Fruit fly (Drosophila melanogaster): ENCODE data around the gene CG5116.

CG5116 gene

dm6 chr3R:25515450-25516288, 32.8 kb downstream of the CG5116 start, which contains the start of gene msi (continued):
- TF ChIP-seq Lpt (GFP tag; optimal IDR thresholded peaks at IDR 0.05), result no peak
- TF ChIP-seq CG6683 (GFP tag; optimal IDR thresholded peaks at IDR 0.05), result peak; percentile 98
- TF ChIP-seq CG12071 (GFP tag; optimal IDR thresholded peaks at IDR 0.05), result peak; percentile 92
- TF ChIP-seq Drgx (GFP tag; IDR thresholded peaks at IDR 0.05), result peak; percentile 99
- peak; percentile 87 for TF ChIP-seq CG7745 (tag; optimal IDR thresholded peaks at IDR 0.05)
- TF ChIP-seq CG15269 (tag; optimal IDR thresholded peaks at IDR 0.05), result peak; percentile 99
- TF ChIP-seq CG4424 (GFP tag; optimal IDR thresholded peaks at IDR 0.05), result peak; percentile 97
- TF ChIP-seq Nf-YB (GFP tag; optimal IDR thresholded peaks at IDR 0.05), result peak; percentile 92
- peak; percentile 96 for TF ChIP-seq Ets65A (GFP tag)
- peak; percentile 100 for TF ChIP-seq CG12391 (tag; optimal IDR thresholded peaks at IDR 0.05)
- peak; percentile 63 for TF ChIP-seq Atf3 (GFP tag; optimal IDR thresholded peaks at IDR 0.05)
- TF ChIP-seq pan (optimal IDR thresholded peaks at IDR 0.05), result no peak
- TF ChIP-seq pan (GFP tag; optimal IDR thresholded peaks at IDR 0.05 in 1 of 2, IDR thresholded peaks at IDR 0.05 in 1 of 2), result peak in 1 of 2 experiments; percentile 99
- TF ChIP-seq CG6654 (GFP tag; optimal IDR thresholded peaks at IDR 0.05), result peak; percentile 90
- TF ChIP-seq CG10366 (GFP tag; IDR thresholded peaks at IDR 0.05), result peak; percentile 98
- peak; percentile 96 for TF ChIP-seq tin (GFP tag; optimal IDR thresholded peaks at IDR 0.05)
- TF ChIP-seq crp (GFP tag; optimal IDR thresholded peaks at IDR 0.05), result peak in 1 of 2 experiments; percentile 69
- peak; percentile 97 for TF ChIP-seq CG16815 (GFP tag; optimal IDR thresholded peaks at IDR 0.05)
- TF ChIP-seq Bteb2 (GFP tag; optimal IDR thresholded peaks at IDR 0.05), result peak; percentile 78
- peak; percentile 99 for TF ChIP-seq dmrt11E (tag; optimal IDR thresholded peaks at IDR 0.05)
- TF ChIP-seq E2f1 (GFP tag; IDR thresholded peaks at IDR 0.05), result peak; percentile 99
- TF ChIP-seq CG14014 (GFP tag; IDR thresholded peaks at IDR 0.05), result peak; percentile 98
- peak; percentile 98 for TF ChIP-seq sug (tag; optimal IDR thresholded peaks at IDR 0.05)
- TF ChIP-seq CG10462 (GFP tag; optimal IDR thresholded peaks at IDR 0.05), result peak; percentile 94
- TF ChIP-seq zen2 (GFP tag; IDR thresholded peaks at IDR 0.05; ENCODE audit: partially characterized antibody), result peak; percentile 52; the same call in 2 of the 3 replicates
- TF ChIP-seq Tbp (GFP tag; optimal IDR thresholded peaks at IDR 0.05), result no peak
- TF ChIP-seq rib (GFP tag; IDR thresholded peaks at IDR 0.05), result peak; percentile 97
- no peak for TF ChIP-seq br (optimal IDR thresholded peaks at IDR 0.05)
- peak; percentile 81 for TF ChIP-seq pnt (GFP tag; optimal IDR thresholded peaks at IDR 0.05)
- peak; percentile 93 for TF ChIP-seq CG15514 (GFP tag; optimal IDR thresholded peaks at IDR 0.05)
- TF ChIP-seq CG2129 (GFP tag; IDR thresholded peaks at IDR 0.05; ENCODE audit: partially characterized antibody), result no peak
- peak; percentile 98 for TF ChIP-seq MBD-R2 (GFP tag; IDR thresholded peaks at IDR 0.05)
- TF ChIP-seq pzg (GFP tag; optimal IDR thresholded peaks at IDR 0.05), result peak; percentile 40
- peak; percentile 80 for TF ChIP-seq CG1603 (tag; optimal IDR thresholded peaks at IDR 0.05)
- peak; percentile 57 for TF ChIP-seq Bdp1 (GFP tag; optimal IDR thresholded peaks at IDR 0.05)
- peak; percentile 72 for TF ChIP-seq CG16779 (GFP tag; IDR thresholded peaks at IDR 0.05)
- TF ChIP-seq ttk (GFP tag; IDR thresholded peaks at IDR 0.05), result peak; percentile 99
- TF ChIP-seq Nf-YC (tag; optimal IDR thresholded peaks at IDR 0.05), result peak; percentile 92
- peak; percentile 96 for TF ChIP-seq CG17612 (GFP tag; IDR thresholded peaks at IDR 0.05)
- TF ChIP-seq Mad (GFP tag; optimal IDR thresholded peaks at IDR 0.05), result peak; percentile 73
- peak; percentile 99 for TF ChIP-seq CG10267 (tag; optimal IDR thresholded peaks at IDR 0.05)
- TF ChIP-seq sens (GFP tag), result peak; percentile 90
- TF ChIP-seq sob (GFP tag; IDR thresholded peaks at IDR 0.05), result peak; percentile 99
- peak; percentile 99 for TF ChIP-seq CG1233 (GFP tag; optimal IDR thresholded peaks at IDR 0.05)
- TF ChIP-seq insv (GFP tag; optimal IDR thresholded peaks at IDR 0.05), result peak in 1 of 2 experiments; percentile 70
- TF ChIP-seq ham (GFP tag; IDR thresholded peaks at IDR 0.05), result peak; percentile 85
- peak; percentile 98 for TF ChIP-seq CG13775 (GFP tag; optimal IDR thresholded peaks at IDR 0.05)
- TF ChIP-seq CG12299 (tag; optimal IDR thresholded peaks at IDR 0.05), result peak; percentile 98
- peak; percentile 97 for TF ChIP-seq Med (GFP tag)
- TF ChIP-seq Hand (GFP tag; optimal IDR thresholded peaks at IDR 0.05), result peak; percentile 98

All from whole organism, embryonic.